Fruit fly (Drosophila melanogaster): ENCODE data around the gene Pkcdelta.

Pkcdelta gene

dm6 chrX:12469778-12470177 is 37.8 kb downstream of the Pkcdelta start (continued):
- no peak for TF ChIP-seq CG17568 (GFP tag; optimal IDR thresholded peaks at IDR 0.05)
- TF ChIP-seq CG11398 (GFP tag; optimal IDR thresholded peaks at IDR 0.05), result peak; percentile 19
- no peak for TF ChIP-seq salm (tag; optimal IDR thresholded peaks at IDR 0.05)
- peak; percentile 26; the same call in 1 of the 2 replicates for TF ChIP-seq vvl (GFP tag; IDR thresholded peaks at IDR 0.05)
- TF ChIP-seq ro (GFP tag; IDR thresholded peaks at IDR 0.05), result 0 out of 2 replicates have a peak, but pooled peaks have one; percentile 28
- TF ChIP-seq prd (optimal IDR thresholded peaks at IDR 0.05), result no peak
- peak; percentile 60; the same call in 2 of the 3 replicates for TF ChIP-seq prd (GFP tag; IDR thresholded peaks at IDR 0.05)
- no peak for TF ChIP-seq tll (GFP tag; optimal IDR thresholded peaks at IDR 0.05)
- peak; percentile 31 for TF ChIP-seq Mad (GFP tag; optimal IDR thresholded peaks at IDR 0.05)
- TF ChIP-seq CG11247 (GFP tag; IDR thresholded peaks at IDR 0.05), result peak; percentile 30; the same call in 1 of the 2 replicates
- peak; percentile 14 for TF ChIP-seq Antp (GFP tag; optimal IDR thresholded peaks at IDR 0.05)
- no peak for TF ChIP-seq CG17912 (GFP tag; optimal IDR thresholded peaks at IDR 0.05)
- peak; percentile 34; the same call in 1 of the 2 replicates for TF ChIP-seq CG32767 (GFP tag; IDR thresholded peaks at IDR 0.05)
- TF ChIP-seq sob (GFP tag; IDR thresholded peaks at IDR 0.05), result no peak; the same call in none of the 2 replicates
- TF ChIP-seq crp (GFP tag; optimal IDR thresholded peaks at IDR 0.05), result peak in 1 of 2 experiments; percentile 0
- TF ChIP-seq CG4854 (GFP tag; optimal IDR thresholded peaks at IDR 0.05), result peak; percentile 6
- TF ChIP-seq CG8089 (GFP tag; optimal IDR thresholded peaks at IDR 0.05), result no peak
- peak; percentile 60 for TF ChIP-seq ind (GFP tag; optimal IDR thresholded peaks at IDR 0.05)
- TF ChIP-seq Oli (tag; optimal IDR thresholded peaks at IDR 0.05), result peak; percentile 68
- peak; percentile 50 for TF ChIP-seq Dek (tag; optimal IDR thresholded peaks at IDR 0.05)
- TF ChIP-seq rib (GFP tag; IDR thresholded peaks at IDR 0.05), result 0 out of 2 replicates have a peak, but pooled peaks have one; percentile 28
- TF ChIP-seq ab (GFP tag; optimal IDR thresholded peaks at IDR 0.05), result peak; percentile 39
- TF ChIP-seq BtbVII (GFP tag; optimal IDR thresholded peaks at IDR 0.05), result peak; percentile 41
- TF ChIP-seq corto (GFP tag; optimal IDR thresholded peaks at IDR 0.05), result no peak
- TF ChIP-seq pan (optimal IDR thresholded peaks at IDR 0.05), result no peak
- TF ChIP-seq pan (GFP tag; optimal IDR thresholded peaks at IDR 0.05 in 1 of 2, IDR thresholded peaks at IDR 0.05 in 1 of 2), result peak in 1 of 2 experiments; percentile 47
- no peak for TF ChIP-seq onecut (GFP tag; IDR thresholded peaks at IDR 0.05)
- no peak for TF ChIP-seq CTCF (GFP tag; optimal IDR thresholded peaks at IDR 0.05)
- peak in 1 of 2 experiments; percentile 71 for TF ChIP-seq eve (GFP tag; optimal IDR thresholded peaks at IDR 0.05)
- peak; percentile 2 for TF ChIP-seq tap (tag; optimal IDR thresholded peaks at IDR 0.05)
- TF ChIP-seq repo (GFP tag; optimal IDR thresholded peaks at IDR 0.05), result no peak
- TF ChIP-seq ATbp (GFP tag; optimal IDR thresholded peaks at IDR 0.05), result peak; percentile 10
- no peak for TF ChIP-seq toy (GFP tag; IDR thresholded peaks at IDR 0.05)
- peak; percentile 43; the same call in 1 of the 2 replicates for TF ChIP-seq Taf1 (GFP tag; IDR thresholded peaks at IDR 0.05)
- peak; percentile 55 for TF ChIP-seq Aef1 (GFP tag; IDR thresholded peaks at IDR 0.05)
- no peak for TF ChIP-seq MESR4 (GFP tag; optimal IDR thresholded peaks at IDR 0.05)
- no peak for TF ChIP-seq cad (GFP tag; optimal IDR thresholded peaks at IDR 0.05)
- peak; percentile 61 for TF ChIP-seq phol (tag; optimal IDR thresholded peaks at IDR 0.05)
- TF ChIP-seq CG33213 (GFP tag; optimal IDR thresholded peaks at IDR 0.05), result peak; percentile 27
- no peak for TF ChIP-seq E2f2 (GFP tag; IDR thresholded peaks at IDR 0.05)
- no peak for TF ChIP-seq z (GFP tag; IDR thresholded peaks at IDR 0.05)
- no peak for TF ChIP-seq Elba2 (GFP tag; optimal IDR thresholded peaks at IDR 0.05)
- peak; percentile 53 for TF ChIP-seq CG8924 (tag; optimal IDR thresholded peaks at IDR 0.05)
- TF ChIP-seq CG13894 (tag; optimal IDR thresholded peaks at IDR 0.05), result peak; percentile 44
- peak; percentile 71 for TF ChIP-seq CG32532 (GFP tag; IDR thresholded peaks at IDR 0.05)
- TF ChIP-seq CG8388 (GFP tag; optimal IDR thresholded peaks at IDR 0.05), result peak; percentile 47
- peak; percentile 55 for TF ChIP-seq CG9437 (GFP tag; optimal IDR thresholded peaks at IDR 0.05)
- no peak for TF ChIP-seq NC2α (GFP tag; optimal IDR thresholded peaks at IDR 0.05)
- TF ChIP-seq gem (tag; optimal IDR thresholded peaks at IDR 0.05), result peak; percentile 80
- TF ChIP-seq fd64A (GFP tag; optimal IDR thresholded peaks at IDR 0.05), result no peak
- TF ChIP-seq CG4820 (GFP tag; optimal IDR thresholded peaks at IDR 0.05), result peak; percentile 51
- no peak for TF ChIP-seq hbn (GFP tag; IDR thresholded peaks at IDR 0.05; ENCODE audit: partially characterized antibody)
